Fruit fly (Drosophila melanogaster) whole organism, embryonic: ENCODE data around the gene Best4.
A peak's percentile ranks its signal among the peaks of the same experiment; 100 is the strongest.

Experiments
- CG16813 ChIP-seq: fragments of 200-800 bp; sonication (Bioruptor generic); IDR thresholded peaks from 3 replicates; pipeline ENCODE4 v1.3.6; 2022; ENCODE audit warnings: missing biosample characterization, missing genetic modification characterization; ENCODE audit not compliant: partially characterized antibody
- D ChIP-seq, 2 experiments: fragments of 200-800 bp in 1 of 2; fragments of >200 bp in 1 of 2; sonication (Bioruptor generic) in 1 of 2; optimal IDR thresholded peaks; 2 replicates in 1 of 2; 3 replicates in 1 of 2; lab custom pipeline; 2017; ENCODE audit warnings: mild to moderate bottlenecking in 1 of 2, missing biosample characterization in 1 of 2, missing genetic modification characterization in 1 of 2, missing genetic modification reagents in 1 of 2
- fd3F ChIP-seq: fragments of 200-800 bp; sonication (Bioruptor generic); optimal IDR thresholded peaks from 2 replicates; lab custom pipeline; 2018; ENCODE audit warnings: missing biosample characterization, mild to moderate bottlenecking, missing genetic modification characterization, moderate library complexity
- tin ChIP-seq: fragments of 200-800 bp; sonication (Bioruptor generic); optimal IDR thresholded peaks from 3 replicates; lab custom pipeline; 2016; ENCODE audit warnings: missing biosample characterization, missing genetic modification characterization

DNA sequence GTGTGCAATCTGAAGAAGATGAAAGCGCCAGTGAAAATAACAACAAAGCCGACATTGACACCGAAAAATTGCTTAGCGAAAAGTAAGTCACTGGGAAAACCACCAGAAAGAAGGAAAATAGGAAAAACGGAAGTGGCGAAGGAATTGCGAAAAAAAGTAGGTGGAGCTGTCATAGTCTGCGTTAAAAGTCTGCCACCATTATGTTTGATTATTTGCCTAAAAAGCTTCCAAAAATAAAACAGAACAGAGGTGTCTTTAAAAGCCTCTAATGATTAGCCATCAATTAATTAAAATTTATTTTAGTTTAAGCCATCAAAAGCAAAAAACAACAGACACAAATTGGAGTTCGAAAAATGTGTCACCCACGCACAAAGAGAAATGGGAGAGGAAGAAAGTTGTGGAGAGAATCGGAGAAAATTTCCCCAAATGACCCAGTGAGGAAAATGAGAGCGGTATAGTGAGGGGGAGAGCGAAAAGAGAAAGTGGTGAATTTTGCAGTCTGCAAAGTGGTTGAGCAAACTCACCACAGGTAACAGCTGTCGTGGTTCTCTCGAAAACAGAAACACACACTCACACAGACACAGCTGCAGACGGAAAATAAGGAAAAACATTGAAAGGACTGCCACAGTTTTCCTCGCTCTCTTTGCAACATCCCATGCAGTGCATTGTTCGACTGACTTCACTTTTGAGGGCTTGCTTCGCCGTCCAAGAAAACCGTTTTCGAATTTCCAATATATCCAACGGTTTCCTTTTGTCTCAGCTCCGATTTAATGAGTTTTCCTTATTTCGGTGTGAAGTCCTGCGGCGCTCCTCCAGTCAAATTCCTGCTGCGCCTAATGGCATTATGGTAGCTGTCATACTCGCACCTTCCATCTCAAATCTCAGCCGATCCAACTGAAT is 30.8 kb downstream of the Best4 start:
- TF ChIP-seq CG16813: no peak
- TF ChIP-seq tin: no peak
- TF ChIP-seq fd3F (GFP tag; lab: Kevin White, UChicago): no peak
- TF ChIP-seq D (optimal IDR thresholded peaks at IDR 0.05; lab: Kevin White, UChicago): peak; percentile 94
- no peak for TF ChIP-seq D (GFP tag; optimal IDR thresholded peaks at IDR 0.05; lab: Kevin White, UChicago)
